Worm (Caenorhabditis elegans) whole organism, L2 larva: ENCODE results near the gene C50C3.12.

Experiments used
- ZK546.5 ChIP-seq: sonication (generic microtip); optimal IDR thresholded peaks from 2 replicates; lab custom pipeline; 2017; ENCODE audit warnings: missing biosample characterization, missing genetic modification characterization
- elt-3 ChIP-seq: sonication (generic microtip); optimal IDR thresholded peaks from 2 replicates; lab custom pipeline; 2017; ENCODE audit warnings: missing biosample characterization, missing genetic modification characterization
- mdl-1 ChIP-seq, 2 experiments: fragments of 150-350 bp in 1 of 2; sonication (generic microtip) in 1 of 2; optimal IDR thresholded peaks; 2 replicates each; lab custom pipeline; 2017; ENCODE audit warnings: missing biosample characterization in 2 of 2, missing genetic modification characterization in 2 of 2
- zag-1 ChIP-seq: fragments of 150-350 bp; optimal IDR thresholded peaks from 2 replicates; lab custom pipeline; 2014; ENCODE audit warnings: missing biosample characterization, missing genetic modification characterization

DNA sequence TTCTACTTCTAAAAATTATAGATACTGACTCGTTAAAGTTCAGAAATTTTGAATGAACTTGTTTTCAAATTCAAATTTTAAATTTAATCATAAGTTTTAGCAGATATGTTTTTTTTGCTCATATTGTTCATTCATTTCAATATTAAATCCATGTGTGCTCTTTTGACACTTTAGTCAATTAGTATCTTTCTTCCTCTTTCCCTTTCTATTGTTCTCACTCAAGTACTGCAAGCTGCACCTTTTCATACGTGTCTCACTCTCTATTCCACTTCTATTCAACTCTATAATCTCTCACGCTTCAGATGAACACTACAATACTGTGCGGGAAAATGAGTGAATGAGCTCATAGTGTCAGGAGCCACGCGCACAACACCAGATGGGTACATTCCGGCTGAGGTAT is 41.6 kb downstream of the C50C3.12 start, which contains the start of gene C30A5.16:
- TF ChIP-seq elt-3 (tag; lab: Kevin White, UChicago) (no peak), zag-1 (no peak), ZK546.5 (tag; lab: Kevin White, UChicago) (no peak), mdl-1 (tag; optimal IDR thresholded peaks at IDR 0.05; lab: Kevin White, UChicago) (no peak)
